Fruit fly (Drosophila melanogaster) whole organism, embryonic: ENCODE measurements around the gene CG6006.
A peak's percentile ranks its signal among the peaks of the same experiment; 100 is the strongest.

Experiments
- ATbp ChIP-seq: fragments of 200-800 bp; sonication (Bioruptor generic); optimal IDR thresholded peaks from 2 replicates; lab custom pipeline; 2017; ENCODE audit warnings: missing biosample characterization, mild to moderate bottlenecking, missing genetic modification characterization, missing genetic modification reagents
- Ada2b ChIP-seq: fragments of 200-800 bp; sonication (Bioruptor generic); IDR thresholded peaks from 2 replicates; pipeline ENCODE4 v1.3.6; 2022; ENCODE audit warnings: missing biosample characterization, missing genetic modification characterization
- CG10565 ChIP-seq: fragments of 200-800 bp; sonication (Bioruptor generic); optimal IDR thresholded peaks from 3 replicates; lab custom pipeline; 2016; ENCODE audit warnings: missing biosample characterization, mild to moderate bottlenecking, missing genetic modification characterization
- CG11085 ChIP-seq: fragments of 200-800 bp; sonication (Bioruptor generic); IDR thresholded peaks from 2 replicates; pipeline ENCODE4 v1.3.6; 2022; ENCODE audit warnings: missing biosample characterization, missing genetic modification characterization
- CG12236 ChIP-seq: fragments of 200-800 bp; sonication (Bioruptor generic); optimal IDR thresholded peaks from 2 replicates; lab custom pipeline; 2016; ENCODE audit warnings: missing biosample characterization, missing genetic modification characterization
- CG13287 ChIP-seq: fragments of 200-800 bp; sonication (Bioruptor generic); IDR thresholded peaks from 2 replicates; pipeline ENCODE4 v1.3.6; 2022; ENCODE audit warnings: missing biosample characterization, missing genetic modification characterization; ENCODE audit not compliant: partially characterized antibody
- CG13296 ChIP-seq: fragments of 200-800 bp; sonication (Bioruptor generic); optimal IDR thresholded peaks from 3 replicates; lab custom pipeline; 2018; ENCODE audit warnings: missing biosample characterization, mild to moderate bottlenecking, missing genetic modification characterization
- CG13424 ChIP-seq: fragments of 200-800 bp; sonication (Bioruptor generic); optimal IDR thresholded peaks from 2 replicates; lab custom pipeline; 2019; ENCODE audit warnings: missing biosample characterization, mild to moderate bottlenecking, missing genetic modification characterization, moderate library complexity
- CG15696 ChIP-seq: fragments of 200-800 bp; sonication (Bioruptor generic); optimal IDR thresholded peaks from 2 replicates; lab custom pipeline; 2019; ENCODE audit warnings: missing biosample characterization, mild to moderate bottlenecking, missing genetic modification characterization, moderate library complexity
- CG16815 ChIP-seq: fragments of 200-800 bp; sonication (Bioruptor generic); optimal IDR thresholded peaks from 3 replicates; lab custom pipeline; 2017; ENCODE audit warnings: missing biosample characterization, mild to moderate bottlenecking, missing genetic modification characterization
- CG17328 ChIP-seq: fragments of 200-800 bp; sonication (Bioruptor generic); IDR thresholded peaks from 2 replicates; pipeline ENCODE4 v1.3.6; 2022; ENCODE audit warnings: missing biosample characterization, missing genetic modification characterization
- CG1832 ChIP-seq: fragments of 200-800 bp; sonication (Bioruptor generic); optimal IDR thresholded peaks from 2 replicates; lab custom pipeline; 2017; ENCODE audit warnings: missing biosample characterization, mild to moderate bottlenecking, missing genetic modification characterization, inconsistent platforms
- CG18599 ChIP-seq: fragments of 200-800 bp; sonication (Bioruptor generic); optimal IDR thresholded peaks from 3 replicates; lab custom pipeline; 2017; ENCODE audit warnings: missing biosample characterization, missing genetic modification characterization, mild to moderate bottlenecking, moderate library complexity, missing genetic modification reagents
- CG2202 ChIP-seq: fragments of 200-800 bp; sonication (Bioruptor generic); optimal IDR thresholded peaks from 2 replicates; lab custom pipeline; 2018; ENCODE audit warnings: missing biosample characterization, mild to moderate bottlenecking, missing genetic modification characterization
- CG2875 ChIP-seq: fragments of 200-800 bp; sonication (Bioruptor generic); optimal IDR thresholded peaks from 2 replicates; lab custom pipeline; 2017; ENCODE audit warnings: missing biosample characterization, mild to moderate bottlenecking, missing genetic modification characterization, missing genetic modification reagents
- CG32532 ChIP-seq: fragments of 200-800 bp; sonication (Bioruptor generic); IDR thresholded peaks from 2 replicates; pipeline ENCODE4 v1.3.6; 2022; ENCODE audit warnings: missing biosample characterization, missing genetic modification characterization
- CG32772 ChIP-seq: fragments of 200-800 bp; sonication (Bioruptor generic); IDR thresholded peaks from 2 replicates; pipeline ENCODE4 v1.3.6; 2022; ENCODE audit warnings: missing biosample characterization, missing genetic modification characterization
- CG33213 ChIP-seq: fragments of 200-800 bp; sonication (Bioruptor generic); optimal IDR thresholded peaks from 3 replicates; lab custom pipeline; 2016; ENCODE audit warnings: missing biosample characterization, missing genetic modification characterization
- CG7839 ChIP-seq: fragments of 200-800 bp; sonication (Bioruptor generic); optimal IDR thresholded peaks from 3 replicates; lab custom pipeline; 2018; ENCODE audit warnings: missing biosample characterization, mild to moderate bottlenecking, missing genetic modification characterization, moderate library complexity
- CG7987 ChIP-seq: fragments of 200-800 bp; sonication (Bioruptor generic); optimal IDR thresholded peaks from 2 replicates; lab custom pipeline; 2018; ENCODE audit warnings: missing biosample characterization, mild to moderate bottlenecking, missing genetic modification characterization, moderate library complexity
- CG9932 ChIP-seq: fragments of 200-800 bp; sonication (Bioruptor generic); IDR thresholded peaks from 2 replicates; pipeline ENCODE4 v1.3.6; 2022; ENCODE audit warnings: missing biosample characterization, missing genetic modification characterization
- CrebB ChIP-seq: fragments of 200-800 bp; sonication (Bioruptor generic); optimal IDR thresholded peaks from 3 replicates; lab custom pipeline; 2018; ENCODE audit warnings: missing biosample characterization, mild to moderate bottlenecking, missing genetic modification characterization
- Dp ChIP-seq: fragments of 200-800 bp; sonication (Bioruptor generic); optimal IDR thresholded peaks from 2 replicates; lab custom pipeline; 2018; ENCODE audit warnings: missing biosample characterization, mild to moderate bottlenecking, missing genetic modification characterization, moderate library complexity
- MESR4 ChIP-seq: fragments of 200-800 bp; sonication (Bioruptor generic); optimal IDR thresholded peaks from 2 replicates; lab custom pipeline; 2018; ENCODE audit warnings: missing biosample characterization, mild to moderate bottlenecking, missing genetic modification characterization, moderate library complexity
- Meics ChIP-seq: fragments of 200-800 bp; sonication (Bioruptor generic); optimal IDR thresholded peaks from 2 replicates; lab custom pipeline; 2017; ENCODE audit warnings: missing biosample characterization, mild to moderate bottlenecking, missing genetic modification characterization
- Mrtf ChIP-seq: fragments of 200-800 bp; sonication (Bioruptor generic); IDR thresholded peaks from 3 replicates; pipeline ENCODE4 v1.3.6; 2022; ENCODE audit warnings: missing biosample characterization, missing genetic modification characterization
- Oli ChIP-seq: fragments of 200-800 bp; sonication (Bioruptor generic); optimal IDR thresholded peaks from 2 replicates; lab custom pipeline; 2018; ENCODE audit warnings: missing biosample characterization, mild to moderate bottlenecking, missing genetic modification characterization, moderate library complexity
- Ptx1 ChIP-seq: fragments of 200-800 bp; sonication (Bioruptor generic); IDR thresholded peaks from 2 replicates; pipeline ENCODE4 v1.3.6; 2022; ENCODE audit warnings: missing biosample characterization, missing genetic modification characterization
- TFAM ChIP-seq: fragments of 200-800 bp; sonication (Bioruptor generic); optimal IDR thresholded peaks from 2 replicates; lab custom pipeline; 2017; ENCODE audit warnings: missing biosample characterization, missing genetic modification characterization, inconsistent platforms
- Trl ChIP-seq, 3 experiments: fragments of >200 bp in 2 of 3; fragments of 200-800 bp in 1 of 3; sonication (Bioruptor generic) in 1 of 3; optimal IDR thresholded peaks; 2 replicates in 1 of 3; 3 replicates in 2 of 3; lab custom pipeline; 2016 to 2017; ENCODE audit warnings: missing biosample characterization in 1 of 3, missing genetic modification characterization in 1 of 3
- ap ChIP-seq: fragments of 200-800 bp; sonication (Bioruptor generic); IDR thresholded peaks from 2 replicates; pipeline ENCODE4 v1.3.6; 2022; ENCODE audit warnings: missing biosample characterization, missing genetic modification characterization
- cad ChIP-seq: fragments of >200 bp; optimal IDR thresholded peaks from 2 replicates; lab custom pipeline; 2017; ENCODE audit warnings: missing biosample characterization, missing genetic modification characterization
- chm ChIP-seq: fragments of 200-800 bp; sonication (Bioruptor generic); IDR thresholded peaks from 2 replicates; pipeline ENCODE4 v1.3.6; 2022; ENCODE audit warnings: missing biosample characterization, missing genetic modification characterization
- crc ChIP-seq: fragments of 200-800 bp; sonication (Bioruptor generic); optimal IDR thresholded peaks from 2 replicates; lab custom pipeline; 2016; ENCODE audit warnings: missing biosample characterization, missing genetic modification characterization
- crol ChIP-seq: fragments of 200-800 bp; sonication (Bioruptor generic); IDR thresholded peaks from 2 replicates; pipeline ENCODE4 v1.3.6; 2022; ENCODE audit warnings: missing biosample characterization, missing genetic modification characterization
- dysf ChIP-seq: fragments of 200-800 bp; sonication (Bioruptor generic); IDR thresholded peaks from 3 replicates; pipeline ENCODE4 v1.3.6; 2022; ENCODE audit warnings: missing biosample characterization, missing genetic modification characterization
- eyg ChIP-seq: fragments of 200-800 bp; sonication (Bioruptor generic); optimal IDR thresholded peaks from 3 replicates; lab custom pipeline; 2016; ENCODE audit warnings: missing biosample characterization, missing genetic modification characterization
- kay ChIP-seq: fragments of 200-800 bp; sonication (Bioruptor generic); optimal IDR thresholded peaks from 2 replicates; lab custom pipeline; 2016; ENCODE audit warnings: missing biosample characterization, missing genetic modification characterization
- klu ChIP-seq: fragments of 200-800 bp; sonication (Bioruptor generic); IDR thresholded peaks from 2 replicates; pipeline ENCODE4 v1.3.6; 2022; ENCODE audit warnings: missing biosample characterization, missing genetic modification characterization
- lab ChIP-seq: fragments of 200-800 bp; sonication (Bioruptor generic); optimal IDR thresholded peaks from 3 replicates; lab custom pipeline; 2017; ENCODE audit warnings: missing biosample characterization, missing genetic modification characterization, mild to moderate bottlenecking, moderate library complexity, missing genetic modification reagents
- lmd ChIP-seq: fragments of 200-800 bp; sonication (Bioruptor generic); IDR thresholded peaks from 2 replicates; pipeline ENCODE4 v1.3.6; 2022; ENCODE audit warnings: missing biosample characterization, missing genetic modification characterization
- nerfin-1 ChIP-seq: fragments of 200-800 bp; sonication (Bioruptor generic); optimal IDR thresholded peaks from 3 replicates; lab custom pipeline; 2019; ENCODE audit warnings: missing biosample characterization, mild to moderate bottlenecking, missing genetic modification characterization, moderate library complexity
- phol ChIP-seq: fragments of 200-800 bp; sonication (Bioruptor generic); optimal IDR thresholded peaks from 3 replicates; lab custom pipeline; 2018; ENCODE audit warnings: missing biosample characterization, mild to moderate bottlenecking, missing genetic modification characterization, moderate library complexity
- repo ChIP-seq: fragments of 200-800 bp; sonication (Bioruptor generic); optimal IDR thresholded peaks from 2 replicates; lab custom pipeline; 2016; ENCODE audit warnings: missing biosample characterization, missing genetic modification characterization
- sc ChIP-seq, 3 experiments: fragments of >200 bp in 2 of 3; fragments of 200-800 bp in 1 of 3; sonication (Bioruptor generic) in 1 of 3; optimal IDR thresholded peaks; 2 replicates in 2 of 3; 3 replicates in 1 of 3; lab custom pipeline; 2017; ENCODE audit warnings: mild to moderate bottlenecking in 1 of 3, missing biosample characterization in 1 of 3, missing genetic modification characterization in 1 of 3, missing genetic modification reagents in 1 of 3
- sd ChIP-seq: fragments of 200-800 bp; sonication (Bioruptor generic); optimal IDR thresholded peaks from 3 replicates; lab custom pipeline; 2018; ENCODE audit warnings: missing biosample characterization, mild to moderate bottlenecking, missing genetic modification characterization, moderate library complexity
- sens ChIP-seq: fragments of 200-800 bp; sonication (Bioruptor generic); peaks from one replicate; lab custom pipeline; 2016; ENCODE audit warnings: missing biosample characterization, missing genetic modification characterization
- sr ChIP-seq: fragments of 200-800 bp; sonication (Bioruptor generic); IDR thresholded peaks from 3 replicates; pipeline ENCODE4 v1.3.6; 2022; ENCODE audit warnings: missing biosample characterization, missing genetic modification characterization
- zf30C ChIP-seq: fragments of 200-800 bp; sonication (Bioruptor generic); optimal IDR thresholded peaks from 3 replicates; lab custom pipeline; 2018; ENCODE audit warnings: missing biosample characterization, mild to moderate bottlenecking, missing genetic modification characterization

CG6006 gene

DNA sequence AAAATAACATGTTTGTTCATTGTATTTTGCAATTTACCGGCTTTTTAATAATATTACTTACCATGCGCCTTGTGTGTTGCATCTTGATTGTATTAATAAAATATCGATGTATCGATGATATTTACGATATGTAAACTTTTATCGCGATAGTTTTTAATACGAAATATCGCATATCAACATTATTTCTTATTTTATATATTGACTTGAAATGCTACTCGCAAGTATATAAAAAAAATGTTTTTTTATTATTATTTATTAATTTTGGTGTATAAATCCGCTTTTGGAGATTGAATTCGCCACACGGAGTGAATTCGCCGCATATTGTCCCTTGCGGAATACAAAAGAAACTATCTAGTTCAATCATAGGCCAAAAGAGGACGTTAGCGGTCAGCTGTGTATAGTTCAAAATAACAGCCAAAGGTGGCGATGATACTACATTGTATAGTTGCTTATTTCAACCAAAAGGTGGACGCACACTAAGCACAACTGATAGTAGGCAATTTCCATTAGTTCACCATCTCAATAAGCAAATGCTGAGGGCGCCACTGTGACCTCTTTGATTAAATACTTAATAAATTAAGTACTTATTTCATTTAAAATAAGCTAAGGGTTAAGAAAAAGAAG, 50.5 kb downstream of the CG6006 start, which contains the start of gene mtSSB (continued):
- TF ChIP-seq ap (GFP tag; lab: Robert Waterston, UW): peak; percentile 74
- peak; percentile 90 for TF ChIP-seq CG15696 (tag; lab: Kevin White, UChicago)
- peak; percentile 76 for TF ChIP-seq CG13424 (tag; lab: Kevin White, UChicago)
- TF ChIP-seq TFAM (GFP tag; lab: Kevin White, UChicago): peak; percentile 13
- TF ChIP-seq Ptx1 (GFP tag; lab: Robert Waterston, UW): peak; percentile 91
- no peak for TF ChIP-seq CG10565 (GFP tag; lab: Kevin White, UChicago)
- peak; percentile 100 for TF ChIP-seq CG13287 (GFP tag; lab: Robert Waterston, UW)
- TF ChIP-seq ATbp (GFP tag; lab: Kevin White, UChicago): peak; percentile 61
- TF ChIP-seq chm (GFP tag; lab: Robert Waterston, UW): peak; percentile 93
- peak; percentile 90 for TF ChIP-seq lab (GFP tag; lab: Kevin White, UChicago)
- TF ChIP-seq CG17328 (GFP tag; lab: Robert Waterston, UW): peak; percentile 93
- no peak for TF ChIP-seq zf30C
- TF ChIP-seq MESR4 (GFP tag; lab: Kevin White, UChicago): no peak
- TF ChIP-seq kay (GFP tag; lab: Kevin White, UChicago): peak; percentile 81
- peak; percentile 90 for TF ChIP-seq sens (GFP tag; lab: Kevin White, UChicago)
- TF ChIP-seq phol (tag; lab: Kevin White, UChicago): peak; percentile 65
- peak; percentile 72 for TF ChIP-seq Oli
- TF ChIP-seq sd: peak; percentile 68
- peak; percentile 94 for TF ChIP-seq CG33213
- TF ChIP-seq klu: peak; percentile 52
- TF ChIP-seq CG2875: peak; percentile 89
- TF ChIP-seq lmd (GFP tag; lab: Robert Waterston, UW): peak; percentile 90
- TF ChIP-seq CG7839: peak; percentile 86
- no peak for TF ChIP-seq crol
- TF ChIP-seq Trl (optimal IDR thresholded peaks at IDR 0.05; lab: Kevin White, UChicago): no peak
- TF ChIP-seq Trl (GFP tag; optimal IDR thresholded peaks at IDR 0.05; lab: Kevin White, UChicago): peak; percentile 95
- TF ChIP-seq sr (GFP tag; lab: Robert Waterston, UW): peak; percentile 89
- TF ChIP-seq CG9932 (GFP tag; lab: Robert Waterston, UW): peak; percentile 91
- TF ChIP-seq eyg: peak; percentile 48
- no peak for TF ChIP-seq CG1832
- peak; percentile 86 for TF ChIP-seq CG11085 (GFP tag; lab: Robert Waterston, UW)
- TF ChIP-seq CG32532 (GFP tag; lab: Robert Waterston, UW): peak; percentile 98
- peak; percentile 67 for TF ChIP-seq Dp
- peak; percentile 79 for TF ChIP-seq CrebB (tag; lab: Kevin White, UChicago)
- TF ChIP-seq sc (optimal IDR thresholded peaks at IDR 0.05; lab: Kevin White, UChicago): no peak
- TF ChIP-seq sc (GFP tag; optimal IDR thresholded peaks at IDR 0.05; lab: Kevin White, UChicago): peak; percentile 77
- peak; percentile 69 for TF ChIP-seq CG16815 (GFP tag; lab: Kevin White, UChicago)
- peak; percentile 92 for TF ChIP-seq Mrtf
- peak; percentile 89 for TF ChIP-seq Meics (GFP tag; lab: Kevin White, UChicago)
- peak; percentile 85 for TF ChIP-seq Ada2b (GFP tag; lab: Robert Waterston, UW)
- peak; percentile 39 for TF ChIP-seq CG13296 (GFP tag; lab: Kevin White, UChicago)
- peak; percentile 70 for TF ChIP-seq CG12236 (GFP tag; lab: Kevin White, UChicago)
- peak; percentile 92 for TF ChIP-seq dysf (GFP tag; lab: Robert Waterston, UW)
- peak; percentile 66 for TF ChIP-seq CG2202 (tag; lab: Kevin White, UChicago)
- TF ChIP-seq CG32772: peak; percentile 92
- peak; percentile 80 for TF ChIP-seq repo (GFP tag; lab: Kevin White, UChicago)
- TF ChIP-seq cad (GFP tag; lab: Kevin White, UChicago): no peak
- peak; percentile 58 for TF ChIP-seq nerfin-1 (tag; lab: Kevin White, UChicago)
- TF ChIP-seq CG7987: peak; percentile 94
- peak; percentile 57 for TF ChIP-seq crc (GFP tag; lab: Kevin White, UChicago)
- peak; percentile 86 for TF ChIP-seq CG18599 (GFP tag; lab: Kevin White, UChicago)
